Worm (Caenorhabditis elegans): ENCODE measurements around the gene pfk-1.1.

DNA sequence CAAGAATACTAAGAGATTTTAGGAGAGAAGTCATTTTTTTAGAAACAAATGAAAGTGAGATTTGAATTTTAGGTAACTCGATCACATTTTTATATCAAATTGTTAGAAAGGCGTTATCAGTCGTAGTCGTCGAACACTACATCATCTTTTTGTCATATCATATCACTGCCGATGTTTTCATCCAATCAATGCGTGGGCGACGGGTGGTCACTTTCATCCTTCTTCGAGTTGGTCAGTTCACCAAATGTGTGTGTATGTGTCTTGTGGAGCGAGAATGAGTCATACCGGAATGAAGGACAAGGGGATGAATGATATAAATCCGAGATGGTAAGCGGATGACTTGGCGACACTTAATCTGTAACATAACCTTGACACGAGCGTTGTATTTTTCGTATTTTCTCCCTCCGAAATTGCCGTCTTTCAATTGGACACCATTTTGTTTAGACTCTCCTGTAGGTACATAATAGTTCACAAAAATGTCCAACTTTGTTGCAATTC, 5.9 kb downstream of the pfk-1.1 start, which contains the start of the genes Y41G9A.10 and Y41G9A.5:
- TF ChIP-seq ahr-1 (tag; optimal IDR thresholded peaks at IDR 0.05): no peak
- no peak for TF ChIP-seq nhr-11 (tag; optimal IDR thresholded peaks at IDR 0.05)
- TF ChIP-seq pqm-1 (tag; optimal IDR thresholded peaks at IDR 0.05): no peak
- no peak for TF ChIP-seq pha-4 (tag; optimal IDR thresholded peaks at IDR 0.05)
- TF ChIP-seq unc-86 (tag; optimal IDR thresholded peaks at IDR 0.05): no peak
- no peak for TF ChIP-seq nfya-1 (tag; optimal IDR thresholded peaks at IDR 0.05)

All from whole organism, late embryonic.